Fruit fly (Drosophila melanogaster) whole organism, embryonic: Measurements from ENCODE around the gene HIP-R.

ENCODE experiments used
- B-H1 ChIP-seq: fragments of 200-800 bp; sonication (Bioruptor generic); IDR thresholded peaks from 3 replicates; pipeline ENCODE4 v1.3.6; 2022; ENCODE audit warnings: missing biosample characterization, missing genetic modification characterization
- CG10565 ChIP-seq: fragments of 200-800 bp; sonication (Bioruptor generic); optimal IDR thresholded peaks from 3 replicates; lab custom pipeline; 2016; ENCODE audit warnings: missing biosample characterization, mild to moderate bottlenecking, missing genetic modification characterization
- CG17912 ChIP-seq: fragments of 200-800 bp; sonication (Bioruptor generic); optimal IDR thresholded peaks from 2 replicates; lab custom pipeline; 2018; ENCODE audit warnings: missing biosample characterization, mild to moderate bottlenecking, missing genetic modification characterization
- CG18262 ChIP-seq: fragments of 200-800 bp; optimal IDR thresholded peaks from 3 replicates; lab custom pipeline; 2019; ENCODE audit warnings: missing biosample characterization, mild to moderate bottlenecking, missing genetic modification characterization, moderate library complexity
- CG30403 ChIP-seq: fragments of 200-800 bp; sonication (Bioruptor generic); optimal IDR thresholded peaks from 3 replicates; lab custom pipeline; 2016; ENCODE audit warnings: missing biosample characterization, missing genetic modification characterization
- Doc3 ChIP-seq: fragments of 200-800 bp; sonication (Bioruptor generic); IDR thresholded peaks from 3 replicates; pipeline ENCODE4 v1.3.6; 2022; ENCODE audit warnings: missing biosample characterization, missing genetic modification characterization; ENCODE audit not compliant: partially characterized antibody
- Hr3 ChIP-seq: fragments of 200-800 bp; sonication (Bioruptor generic); optimal IDR thresholded peaks from 3 replicates; lab custom pipeline; 2016; ENCODE audit warnings: missing biosample characterization, missing genetic modification characterization
- Lpt ChIP-seq: fragments of >200 bp; optimal IDR thresholded peaks from 2 replicates; lab custom pipeline; 2018; ENCODE audit warnings: missing biosample characterization, missing genetic modification characterization
- corto ChIP-seq: fragments of 200-800 bp; sonication (Bioruptor generic); optimal IDR thresholded peaks from 2 replicates; lab custom pipeline; 2016; ENCODE audit warnings: missing biosample characterization, mild to moderate bottlenecking, missing genetic modification characterization, moderate library complexity
- ttk ChIP-seq: fragments of 200-800 bp; sonication (Bioruptor generic); IDR thresholded peaks from 2 replicates; pipeline ENCODE4 v2.1.2; 2022; ENCODE audit warnings: missing biosample characterization, missing genetic modification characterization

DNA sequence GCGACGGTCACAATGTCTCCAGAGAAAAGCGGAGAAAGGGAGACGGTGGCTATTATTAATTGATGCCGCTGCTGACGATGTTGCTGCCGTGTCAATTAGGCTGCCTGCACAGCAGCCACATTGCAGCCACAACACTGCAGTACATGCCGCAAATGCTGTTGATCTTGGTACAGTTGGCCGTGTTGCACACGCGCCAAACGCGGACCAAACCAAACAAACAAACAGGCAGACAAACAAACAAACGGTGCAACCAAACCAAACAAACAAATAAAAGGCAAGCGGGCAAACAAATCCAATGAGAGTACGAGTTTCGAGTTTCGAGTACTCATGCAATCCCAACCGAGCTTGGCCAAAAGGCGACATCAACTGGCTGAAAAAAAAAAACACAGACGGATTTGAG lies 42.5 kb downstream of the HIP-R start:
- no peak for TF ChIP-seq CG30403 (GFP tag; lab: Kevin White, UChicago)
- TF ChIP-seq corto = no peak
- no peak for TF ChIP-seq CG17912 (GFP tag; lab: Kevin White, UChicago)
- no peak for TF ChIP-seq Hr3 (GFP tag; lab: Kevin White, UChicago)
- TF ChIP-seq B-H1 (GFP tag; lab: Robert Waterston, UW) = no peak
- TF ChIP-seq Doc3 (GFP tag; lab: Robert Waterston, UW) = no peak
- TF ChIP-seq CG18262 (tag; lab: Kevin White, UChicago) = no peak
- TF ChIP-seq Lpt (GFP tag; lab: Kevin White, UChicago) = no peak
- no peak for TF ChIP-seq CG10565 (GFP tag; lab: Kevin White, UChicago)
- TF ChIP-seq ttk (GFP tag; lab: Robert Waterston, UW) = no peak
